Worm (Caenorhabditis elegans) whole organism, L3 larva: ENCODE results near the gene elo-9.

Experiments used
- aly-2 ChIP-seq: fragments of 150-350 bp; optimal IDR thresholded peaks from 2 replicates; lab custom pipeline; 2014; ENCODE audit warnings: missing biosample characterization, missing genetic modification characterization
- ama-1 ChIP-seq: fragments of 150-350 bp; optimal IDR thresholded peaks from 2 replicates; lab custom pipeline; 2018
- ceh-28 ChIP-seq: fragments of 150-350 bp; optimal IDR thresholded peaks from 2 replicates; lab custom pipeline; 2014; ENCODE audit warnings: missing biosample characterization, missing genetic modification reagents, missing genetic modification characterization
- ceh-9 ChIP-seq: sonication (generic microtip); optimal IDR thresholded peaks from 2 replicates; lab custom pipeline; 2018; ENCODE audit warnings: missing biosample characterization, missing genetic modification characterization
- daf-12 ChIP-seq: fragments of 150-350 bp; optimal IDR thresholded peaks from 2 replicates; lab custom pipeline; 2014; ENCODE audit warnings: missing biosample characterization, missing genetic modification reagents, missing genetic modification characterization
- elt-1 ChIP-seq: fragments of 150-350 bp; optimal IDR thresholded peaks from 2 replicates; lab custom pipeline; 2014; ENCODE audit warnings: missing biosample characterization, missing genetic modification characterization
- eor-1 ChIP-seq, 2 experiments: fragments of 150-350 bp; optimal IDR thresholded peaks; 2 replicates each; lab custom pipeline; 2014 to 2018; ENCODE audit warnings: missing biosample characterization in 2 of 2, missing genetic modification characterization in 2 of 2
- fkh-10 ChIP-seq: sonication (generic microtip); optimal IDR thresholded peaks from 2 replicates; lab custom pipeline; 2017; ENCODE audit warnings: missing biosample characterization, missing genetic modification reagents, missing genetic modification characterization
- fkh-2 ChIP-seq: fragments of 150-350 bp; optimal IDR thresholded peaks from 2 replicates; lab custom pipeline; 2014; ENCODE audit warnings: missing biosample characterization, missing genetic modification reagents, missing genetic modification characterization
- fos-1 ChIP-seq: fragments of 150-350 bp; optimal IDR thresholded peaks from 2 replicates; lab custom pipeline; 2014; ENCODE audit warnings: missing biosample characterization, missing genetic modification characterization
- jun-1 ChIP-seq: fragments of 150-350 bp; optimal IDR thresholded peaks from 2 replicates; lab custom pipeline; 2014; ENCODE audit warnings: missing biosample characterization, missing genetic modification reagents, missing genetic modification characterization
- mdl-1 ChIP-seq: fragments of 150-350 bp; optimal IDR thresholded peaks from 2 replicates; lab custom pipeline; 2014; ENCODE audit warnings: missing biosample characterization, missing genetic modification characterization
- mml-1 ChIP-seq: fragments of 150-350 bp; sonication (generic microtip); optimal IDR thresholded peaks from 3 replicates; lab custom pipeline; 2014; ENCODE audit warnings: missing biosample characterization, missing genetic modification characterization
- nfya-1 ChIP-seq: sonication (generic microtip); optimal IDR thresholded peaks from 2 replicates; lab custom pipeline; 2017; ENCODE audit warnings: missing genetic modification characterization, mild to moderate bottlenecking, missing compliant biosample characterization, antibody characterized with exemption, moderate library complexity; ENCODE audit not compliant: insufficient read depth
- nhr-11 ChIP-seq: fragments of 150-350 bp; optimal IDR thresholded peaks from 2 replicates; lab custom pipeline; 2014; ENCODE audit warnings: missing biosample characterization, missing genetic modification characterization
- nhr-12 ChIP-seq: fragments of 150-350 bp; optimal IDR thresholded peaks from 2 replicates; lab custom pipeline; 2014; ENCODE audit warnings: missing biosample characterization, missing genetic modification characterization
- nhr-23 ChIP-seq: fragments of 150-350 bp; optimal IDR thresholded peaks from 2 replicates; lab custom pipeline; 2014; ENCODE audit warnings: missing biosample characterization, missing genetic modification reagents, missing genetic modification characterization
- nhr-28 ChIP-seq: fragments of 150-350 bp; optimal IDR thresholded peaks from 2 replicates; lab custom pipeline; 2014; ENCODE audit warnings: missing biosample characterization, missing genetic modification characterization
- nhr-43 ChIP-seq: sonication (generic microtip); optimal IDR thresholded peaks from 2 replicates; lab custom pipeline; 2016; ENCODE audit warnings: mild to moderate bottlenecking, missing genetic modification characterization, missing compliant biosample characterization; ENCODE audit not compliant: poor library complexity, severe bottlenecking
- nhr-67 ChIP-seq: fragments of 150-350 bp; optimal IDR thresholded peaks from 2 replicates; lab custom pipeline; 2014; ENCODE audit warnings: missing biosample characterization, missing genetic modification characterization
- nhr-76 ChIP-seq: fragments of 150-350 bp; sonication (generic microtip); optimal IDR thresholded peaks from 5 replicates; lab custom pipeline; 2014; ENCODE audit warnings: missing biosample characterization, missing genetic modification characterization
- sea-2 ChIP-seq: fragments of 150-350 bp; sonication (generic microtip); optimal IDR thresholded peaks from 4 replicates; lab custom pipeline; 2014; ENCODE audit warnings: missing biosample characterization, missing genetic modification reagents, missing genetic modification characterization
- skn-1 ChIP-seq: fragments of 150-350 bp; optimal IDR thresholded peaks from 2 replicates; lab custom pipeline; 2014; ENCODE audit warnings: missing biosample characterization, missing genetic modification characterization
- snpc-4 ChIP-seq: fragments of 150-350 bp; optimal IDR thresholded peaks from 2 replicates; lab custom pipeline; 2014; ENCODE audit warnings: missing biosample characterization, missing genetic modification characterization
- unc-39 ChIP-seq: sonication (generic microtip); optimal IDR thresholded peaks from 4 replicates; lab custom pipeline; 2017; ENCODE audit warnings: missing biosample characterization, missing genetic modification characterization
- zag-1 ChIP-seq: fragments of 150-350 bp; optimal IDR thresholded peaks from 2 replicates; lab custom pipeline; 2014; ENCODE audit warnings: missing biosample characterization, missing genetic modification characterization
- ztf-11 ChIP-seq: fragments of 150-350 bp; optimal IDR thresholded peaks from 2 replicates; lab custom pipeline; 2014; ENCODE audit warnings: missing biosample characterization, missing genetic modification characterization
- ztf-4 ChIP-seq: fragments of 150-350 bp; optimal IDR thresholded peaks from 2 replicates; lab custom pipeline; 2014; ENCODE audit warnings: missing biosample characterization, missing genetic modification characterization

elo-9 gene

ce11 chrII:14946545-14946944 is 17.4 kb downstream of the elo-9 start:
- no peak for TF ChIP-seq fos-1 (tag; lab: Kevin White, UChicago)
- TF ChIP-seq daf-12 (tag; lab: Kevin White, UChicago): no peak
- TF ChIP-seq elt-1 (tag; lab: Kevin White, UChicago): no peak
- peak; percentile 72 for TF ChIP-seq fkh-10
- no peak for TF ChIP-seq nhr-76 (tag; lab: Kevin White, UChicago)
- TF ChIP-seq nhr-67 (tag; lab: Kevin White, UChicago): no peak
- no peak for TF ChIP-seq nhr-23 (tag; lab: Kevin White, UChicago)

- TF ChIP-seq nhr-12 (tag; lab: Kevin White, UChicago): no peak
- no peak for TF ChIP-seq fos-1 (tag; lab: Kevin White, UChicago)
- TF ChIP-seq snpc-4 (tag; lab: Kevin White, UChicago): peak; percentile 89
- TF ChIP-seq mml-1 (tag; lab: Kevin White, UChicago): no peak
- TF ChIP-seq nhr-43: no peak
- no peak for TF ChIP-seq nhr-11 (tag; lab: Kevin White, UChicago)
These were observed 18.4 kb downstream of the elo-9 start for ce11 chrII:14945518-14945917.

- TF ChIP-seq sea-2 (GFP tag; lab: Kevin White, UChicago): no peak
- no peak for TF ChIP-seq nfya-1 (tag; lab: Kevin White, UChicago)
- no peak for TF ChIP-seq mml-1 (tag; lab: Kevin White, UChicago)
- TF ChIP-seq ztf-11 (tag; lab: Kevin White, UChicago): no peak
- no peak for TF ChIP-seq ceh-9 (tag; lab: Kevin White, UChicago)
- TF ChIP-seq skn-1 (tag; lab: Kevin White, UChicago): no peak
- no peak for TF ChIP-seq nhr-12 (tag; lab: Kevin White, UChicago)
- TF ChIP-seq ztf-4 (tag; lab: Kevin White, UChicago): no peak
- TF ChIP-seq ceh-28 (tag; lab: Kevin White, UChicago): no peak
- TF ChIP-seq mdl-1 (tag; lab: Kevin White, UChicago): no peak
- TF ChIP-seq zag-1 (tag; lab: Kevin White, UChicago): no peak
- TF ChIP-seq nhr-28 (tag; lab: Kevin White, UChicago): no peak
These were observed 22.9 kb downstream of the elo-9 start for ce11 chrII:14940980-14941379.

ce11 chrII:14940325-14940724 is 23.6 kb downstream of the elo-9 start:
- TF ChIP-seq ceh-28 (tag; lab: Kevin White, UChicago) (no peak), nhr-12 (tag; lab: Kevin White, UChicago) (no peak), eor-1 (tag; optimal IDR thresholded peaks at IDR 0.05; lab: Kevin White, UChicago) (no peak)

ce11 chrII:14938319-14938718 is 25.6 kb downstream of the elo-9 start:
- TF ChIP-seq nhr-12 (tag; lab: Kevin White, UChicago): no peak
- peak; percentile 97 for TF ChIP-seq fkh-10

ce11 chrII:14935431-14936071 is 28.4 kb downstream of the elo-9 start:
- TF ChIP-seq zag-1 (tag; lab: Kevin White, UChicago) (no peak), jun-1 (no peak), sea-2 (GFP tag; lab: Kevin White, UChicago) (no peak), aly-2 (tag; lab: Kevin White, UChicago) (no peak)
- TF ChIP-seq, all 47 proteins: peak for 0

ce11 chrII:14928766-14929165 is 35.1 kb downstream of the elo-9 start:
- TF ChIP-seq nhr-43 (no peak), nhr-23 (tag; lab: Kevin White, UChicago) (peak; percentile 9)

- TF ChIP-seq zag-1 (tag; lab: Kevin White, UChicago) (no peak), fkh-2 (tag; lab: Kevin White, UChicago) (no peak), ama-1 (no peak), nhr-76 (tag; lab: Kevin White, UChicago) (no peak), skn-1 (tag; lab: Kevin White, UChicago) (no peak), unc-39 (tag; lab: Kevin White, UChicago) (no peak)
These were observed 44.7 kb downstream of the elo-9 start, which contains the start of gene pde-3 for ce11 chrII:14919148-14919755. Gene pde-3 (plus strand): TSS chrII:14919705.
